Fruit fly (Drosophila melanogaster) whole organism, pupa: ENCODE results near the gene dls.
A peak's percentile ranks its signal among the peaks of the same experiment; 100 is the strongest.

Experiments used
- CG10348 ChIP-seq: fragments of 200-800 bp; sonication (Bioruptor generic); IDR thresholded peaks from 2 replicates; pipeline ENCODE4 v1.3.6; 2022; ENCODE audit warnings: missing biosample characterization, missing genetic modification characterization
- CG12605 ChIP-seq: fragments of 200-800 bp; sonication (Bioruptor generic); IDR thresholded peaks from 2 replicates; pipeline ENCODE4 v1.3.6; 2022; ENCODE audit warnings: missing biosample characterization, missing genetic modification characterization
- CG13204 ChIP-seq: fragments of 200-800 bp; sonication (Bioruptor generic); optimal IDR thresholded peaks from 2 replicates; lab custom pipeline; 2018; ENCODE audit warnings: missing biosample characterization, mild to moderate bottlenecking, missing genetic modification characterization, moderate library complexity
- CG14655 ChIP-seq: fragments of 200-800 bp; sonication (Bioruptor generic); optimal IDR thresholded peaks from 3 replicates; lab custom pipeline; 2017; ENCODE audit warnings: mild to moderate bottlenecking, missing biosample characterization, missing genetic modification reagents, missing genetic modification characterization
- CG15710 ChIP-seq: fragments of 200-800 bp; sonication (Bioruptor generic); optimal IDR thresholded peaks from 2 replicates; lab custom pipeline; 2018; ENCODE audit warnings: missing biosample characterization, mild to moderate bottlenecking, missing genetic modification characterization, moderate library complexity
- CG17806 ChIP-seq: fragments of 200-800 bp; sonication (Bioruptor generic); optimal IDR thresholded peaks from 2 replicates; lab custom pipeline; 2018; ENCODE audit warnings: missing biosample characterization, mild to moderate bottlenecking, missing genetic modification characterization, moderate library complexity
- CG32121 ChIP-seq: fragments of 200-800 bp; sonication (Bioruptor generic); IDR thresholded peaks from 2 replicates; pipeline ENCODE4 v1.3.6; 2022; ENCODE audit warnings: missing biosample characterization, missing genetic modification characterization
- CG34367 ChIP-seq: fragments of 200-800 bp; sonication (Bioruptor generic); optimal IDR thresholded peaks from 2 replicates; lab custom pipeline; 2018; ENCODE audit warnings: missing biosample characterization, mild to moderate bottlenecking, missing genetic modification characterization
- CG4496 ChIP-seq: fragments of 200-800 bp; sonication (Bioruptor generic); IDR thresholded peaks from 3 replicates; pipeline ENCODE4 v1.3.6; 2022; ENCODE audit warnings: missing biosample characterization, missing genetic modification characterization
- CG8159 ChIP-seq: fragments of 200-800 bp; sonication (Bioruptor generic); optimal IDR thresholded peaks from 3 replicates; lab custom pipeline; 2018; ENCODE audit warnings: missing biosample characterization, mild to moderate bottlenecking, missing genetic modification characterization, moderate library complexity
- CG8301 ChIP-seq: fragments of 200-800 bp; sonication (Bioruptor generic); optimal IDR thresholded peaks from 2 replicates; lab custom pipeline; 2018; ENCODE audit warnings: missing biosample characterization, mild to moderate bottlenecking, missing genetic modification characterization
- CG9948 ChIP-seq: fragments of 200-800 bp; sonication (Bioruptor generic); optimal IDR thresholded peaks from 2 replicates; lab custom pipeline; 2018; ENCODE audit warnings: missing biosample characterization, mild to moderate bottlenecking, missing genetic modification characterization, moderate library complexity
- D1 ChIP-seq: fragments of 200-800 bp; sonication (Bioruptor generic); optimal IDR thresholded peaks from 2 replicates; lab custom pipeline; 2018; ENCODE audit warnings: missing biosample characterization, mild to moderate bottlenecking, missing genetic modification characterization, moderate library complexity
- EcR ChIP-seq: fragments of 200-800 bp; sonication (Bioruptor generic); optimal IDR thresholded peaks from 3 replicates; lab custom pipeline; 2019; ENCODE audit warnings: missing biosample characterization, missing genetic modification characterization, mild to moderate bottlenecking, moderate library complexity, missing genetic modification reagents
- Ets98B ChIP-seq: fragments of 200-800 bp; sonication (Bioruptor generic); IDR thresholded peaks from 2 replicates; pipeline ENCODE4 v1.3.6; 2022; ENCODE audit warnings: missing biosample characterization, missing genetic modification characterization
- Pif1A ChIP-seq: fragments of 200-800 bp; sonication (Bioruptor generic); optimal IDR thresholded peaks from 3 replicates; lab custom pipeline; 2016; ENCODE audit warnings: missing biosample characterization, missing genetic modification characterization
- Pif1B ChIP-seq: fragments of 200-800 bp; sonication (Bioruptor generic); optimal IDR thresholded peaks from 3 replicates; lab custom pipeline; 2016; ENCODE audit warnings: missing biosample characterization, missing genetic modification characterization
- Snoo ChIP-seq: fragments of 200-800 bp; sonication (Bioruptor generic); optimal IDR thresholded peaks from 3 replicates; lab custom pipeline; 2017; ENCODE audit warnings: missing biosample characterization, mild to moderate bottlenecking, missing genetic modification characterization, inconsistent platforms
- fd96Ca ChIP-seq: fragments of 200-800 bp; sonication (Bioruptor generic); IDR thresholded peaks from 3 replicates; pipeline ENCODE4 v1.3.6; 2022; ENCODE audit warnings: missing biosample characterization, missing genetic modification characterization
- gl ChIP-seq: fragments of 200-800 bp; sonication (Bioruptor generic); optimal IDR thresholded peaks from 2 replicates; lab custom pipeline; 2018; ENCODE audit warnings: missing biosample characterization, mild to moderate bottlenecking, missing genetic modification characterization
- rn ChIP-seq: fragments of 200-800 bp; sonication (Bioruptor generic); IDR thresholded peaks from 2 replicates; pipeline ENCODE4 v1.3.6; 2022; ENCODE audit warnings: missing biosample characterization, missing genetic modification characterization

Gene dls

dm6 chr3L:16166217-16166997 is 34.7 kb upstream of the dls start:
- TF ChIP-seq Ets98B (GFP tag; lab: Robert Waterston, UW), result no peak
- TF ChIP-seq CG9948 (tag; lab: Kevin White, UChicago), result no peak
- no peak for TF ChIP-seq CG8301
- no peak for TF ChIP-seq CG12605
- peak; percentile 14 for TF ChIP-seq CG13204 (GFP tag; lab: Kevin White, UChicago)
- no peak for TF ChIP-seq CG17806 (tag; lab: Kevin White, UChicago)
- TF ChIP-seq CG32121 (GFP tag; lab: Robert Waterston, UW), result 0 out of 2 replicates have a peak, but pooled peaks have one; percentile 16
- no peak for TF ChIP-seq D1 (tag; lab: Kevin White, UChicago)
- TF ChIP-seq CG34367 (tag; lab: Kevin White, UChicago), result no peak
- TF ChIP-seq rn (GFP tag; lab: Robert Waterston, UW), result no peak
- TF ChIP-seq fd96Ca (GFP tag; lab: Robert Waterston, UW), result no peak
- no peak for TF ChIP-seq gl (tag; lab: Kevin White, UChicago)

dm6 chr3L:16166998-16167344 is 34.2 kb upstream of the dls start:
- TF ChIP-seq EcR (GFP tag; lab: Kevin White, UChicago), result no peak
- TF ChIP-seq CG17806 (tag; lab: Kevin White, UChicago), result no peak
- no peak for TF ChIP-seq CG32121 (GFP tag; lab: Robert Waterston, UW)
- TF ChIP-seq Snoo (tag; lab: Kevin White, UChicago), result no peak
- TF ChIP-seq CG4496, result no peak
- TF ChIP-seq CG10348, result no peak
- TF ChIP-seq CG15710, result no peak

dm6 chr3L:16167723-16168386 is 33.3 kb upstream of the dls start:
- TF ChIP-seq CG34367 (tag; lab: Kevin White, UChicago) (peak; percentile 10), CG15710 (peak; percentile 41), CG13204 (GFP tag; lab: Kevin White, UChicago) (peak; percentile 18), CG12605 (no peak), CG10348 (no peak), CG9948 (tag; lab: Kevin White, UChicago) (peak; percentile 41), CG17806 (tag; lab: Kevin White, UChicago) (peak; percentile 58), Ets98B (GFP tag; lab: Robert Waterston, UW) (no peak), EcR (GFP tag; lab: Kevin White, UChicago) (peak; percentile 50), CG8301 (no peak), D1 (tag; lab: Kevin White, UChicago) (no peak), CG32121 (GFP tag; lab: Robert Waterston, UW) (peak; percentile 62), CG8159 (tag; lab: Kevin White, UChicago) (peak; percentile 72), rn (GFP tag; lab: Robert Waterston, UW) (no peak)
- TF ChIP-seq, all 21 proteins: peak for 8

- TF ChIP-seq Pif1A (GFP tag; lab: Kevin White, UChicago), result no peak
- TF ChIP-seq fd96Ca (GFP tag; lab: Robert Waterston, UW), result no peak
- no peak for TF ChIP-seq Ets98B (GFP tag; lab: Robert Waterston, UW)
- TF ChIP-seq CG15710, result peak; percentile 38
- TF ChIP-seq CG12605, result no peak
- peak; percentile 21 for TF ChIP-seq EcR (GFP tag; lab: Kevin White, UChicago)
- TF ChIP-seq CG8301, result peak; percentile 2
- TF ChIP-seq CG13204 (GFP tag; lab: Kevin White, UChicago), result peak; percentile 60
- peak; percentile 64 for TF ChIP-seq CG8159 (tag; lab: Kevin White, UChicago)
- TF ChIP-seq Pif1B (GFP tag; lab: Kevin White, UChicago), result no peak
- TF ChIP-seq rn (GFP tag; lab: Robert Waterston, UW), result no peak
- no peak for TF ChIP-seq CG10348
- no peak for TF ChIP-seq Snoo (tag; lab: Kevin White, UChicago)
- peak; percentile 45 for TF ChIP-seq CG17806 (tag; lab: Kevin White, UChicago)
- TF ChIP-seq gl (tag; lab: Kevin White, UChicago), result no peak
- TF ChIP-seq CG14655 (GFP tag; lab: Kevin White, UChicago), result peak; percentile 52
- peak; percentile 57 for TF ChIP-seq CG9948 (tag; lab: Kevin White, UChicago)
- TF ChIP-seq CG34367 (tag; lab: Kevin White, UChicago), result no peak
- 0 out of 3 replicates have a peak, but pooled peaks have one; percentile 13 for TF ChIP-seq CG4496
- TF ChIP-seq D1 (tag; lab: Kevin White, UChicago), result peak; percentile 1
- TF ChIP-seq CG32121 (GFP tag; lab: Robert Waterston, UW), result no peak
These were observed 32.5 kb upstream of the dls start for dm6 chr3L:16168503-16169189.

- TF ChIP-seq CG17806 (tag; lab: Kevin White, UChicago), result no peak
- TF ChIP-seq CG32121 (GFP tag; lab: Robert Waterston, UW), result no peak
- no peak for TF ChIP-seq CG34367 (tag; lab: Kevin White, UChicago)
- TF ChIP-seq fd96Ca (GFP tag; lab: Robert Waterston, UW), result no peak
- TF ChIP-seq Pif1B (GFP tag; lab: Kevin White, UChicago), result no peak
These were observed 31.1 kb upstream of the dls start, which contains the start of gene CG33796 for dm6 chr3L:16170006-16170405. Gene CG33796 (minus strand): TSS chr3L:16170106.
